Worm (Caenorhabditis elegans) whole organism, early embryonic: Measurements from ENCODE around the gene W03H9.2.

Experiments
- ama-1 ChIP-seq: fragments of 150-350 bp; optimal IDR thresholded peaks from 2 replicates; lab custom pipeline; 2014
- hmbx-1 ChIP-seq: sonication (generic microtip); optimal IDR thresholded peaks from 2 replicates; lab custom pipeline; 2016; ENCODE audit warnings: mild to moderate bottlenecking, missing genetic modification characterization, missing compliant biosample characterization
- hmg-4 ChIP-seq: fragments of 200-800 bp; sonication (Bioruptor generic); optimal IDR thresholded peaks from 2 replicates; lab custom pipeline; 2018; ENCODE audit warnings: mild to moderate bottlenecking, missing genetic modification characterization, missing compliant biosample characterization
- tbx-11 ChIP-seq: fragments of 200-800 bp; sonication (Bioruptor generic); IDR thresholded peaks from 2 replicates; pipeline ENCODE4 v1.3.6; 2022; ENCODE audit warnings: missing genetic modification characterization, missing compliant biosample characterization

- no peak for TF ChIP-seq hmbx-1 (tag; lab: Kevin White, UChicago)
- TF ChIP-seq hmg-4 (GFP tag; lab: Kevin White, UChicago) = no peak
- TF ChIP-seq tbx-11 (GFP tag; lab: Robert Waterston, UW) = no peak
- no peak for TF ChIP-seq ama-1 (lab: Kevin White, UChicago)
Measured at ce11 chrII:14126841-14127240, 16.8 kb downstream of the W03H9.2 start, which contains the start of gene K09E4.3.
